Worm (Caenorhabditis elegans): ENCODE data around the gene sph-1.

DNA sequence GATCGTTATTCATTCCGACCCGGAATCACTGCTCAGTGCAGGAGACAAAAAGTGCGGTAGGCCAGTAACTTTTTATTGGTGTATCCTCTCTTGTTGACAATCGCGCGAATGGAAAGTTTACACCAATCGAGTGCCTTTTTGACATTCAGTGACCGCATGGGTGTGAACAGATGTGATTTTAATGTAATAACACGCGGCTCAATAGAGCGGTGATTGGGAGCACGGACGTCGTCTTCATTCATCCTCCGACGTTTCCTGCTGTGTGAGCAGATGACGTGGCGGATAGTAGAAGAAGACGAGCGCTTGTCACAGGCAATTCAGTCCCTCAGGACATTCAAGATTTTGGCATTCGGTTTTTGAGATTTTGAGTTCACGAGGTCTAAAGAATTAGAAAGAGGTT is 49.2 kb upstream of the sph-1 start:
- TF ChIP-seq lsy-2 (tag; optimal IDR thresholded peaks at IDR 0.05), result no peak
- TF ChIP-seq unc-62 (GFP tag; optimal IDR thresholded peaks at IDR 0.05), result no peak
- TF ChIP-seq pha-4 (tag; optimal IDR thresholded peaks at IDR 0.05), result peak; percentile 13
- no peak for TF ChIP-seq unc-39 (tag; optimal IDR thresholded peaks at IDR 0.05)
- TF ChIP-seq ces-1 (GFP tag; optimal IDR thresholded peaks at IDR 0.05), result peak; percentile 80
- TF ChIP-seq elt-3 (tag; optimal IDR thresholded peaks at IDR 0.05), result no peak
- TF ChIP-seq nhr-12 (tag; optimal IDR thresholded peaks at IDR 0.05), result no peak

Measured in whole organism, mixed stage, embryonic.